Worm (Caenorhabditis elegans) whole organism, L1 larva: ENCODE measurements around the gene mdt-6.

Experiments
- C04F5.9 ChIP-seq: sonication (generic microtip); optimal IDR thresholded peaks from 2 replicates; lab custom pipeline; 2016; ENCODE audit warnings: missing genetic modification characterization, missing compliant biosample characterization
- C16A3.4 ChIP-seq: fragments of 150-350 bp; optimal IDR thresholded peaks from 2 replicates; lab custom pipeline; 2014; ENCODE audit warnings: missing biosample characterization, missing genetic modification characterization
- Y116A8C.19 ChIP-seq: sonication (generic microtip); optimal IDR thresholded peaks from 2 replicates; lab custom pipeline; 2016; ENCODE audit warnings: missing compliant biosample characterization, missing genetic modification characterization, borderline replicate concordance
- aly-2 ChIP-seq: fragments of 150-350 bp; optimal IDR thresholded peaks from 2 replicates; lab custom pipeline; 2014; ENCODE audit warnings: missing biosample characterization, missing genetic modification characterization
- blmp-1 ChIP-seq: fragments of 150-350 bp; optimal IDR thresholded peaks from 2 replicates; lab custom pipeline; 2014; ENCODE audit warnings: missing biosample characterization, missing genetic modification characterization
- ceh-63 ChIP-seq: fragments of 200-800 bp; sonication (Bioruptor generic); optimal IDR thresholded peaks from 2 replicates; lab custom pipeline; 2018; ENCODE audit warnings: mild to moderate bottlenecking, missing genetic modification characterization, missing compliant biosample characterization
- ceh-82 ChIP-seq, 3 experiments: fragments of 150-350 bp in 1 of 3; sonication (generic microtip) in 2 of 3; optimal IDR thresholded peaks; 2 replicates each; lab custom pipeline; 2014 to 2017; ENCODE audit warnings: missing biosample characterization in 3 of 3, missing genetic modification characterization in 3 of 3
- ceh-88 ChIP-seq: fragments of 200-800 bp; sonication (Bioruptor generic); IDR thresholded peaks from 2 replicates; pipeline ENCODE4 v1.3.6; 2022; ENCODE audit warnings: missing genetic modification characterization, missing compliant biosample characterization
- ces-1 ChIP-seq: fragments of 150-350 bp; optimal IDR thresholded peaks from 2 replicates; lab custom pipeline; 2014; ENCODE audit warnings: missing biosample characterization, missing genetic modification reagents, missing genetic modification characterization
- dpl-1 ChIP-seq, 3 experiments: fragments of 150-350 bp in 2 of 3; sonication (generic microtip) in 1 of 3; optimal IDR thresholded peaks; 2 replicates each; lab custom pipeline; 2014 to 2017; ENCODE audit warnings: missing biosample characterization in 3 of 3, missing genetic modification characterization in 3 of 3, missing genetic modification reagents in 3 of 3
- dsc-1 ChIP-seq: sonication (generic microtip); optimal IDR thresholded peaks from 2 replicates; lab custom pipeline; 2016; ENCODE audit warnings: mild to moderate bottlenecking, missing genetic modification characterization, missing compliant biosample characterization
- efl-1 ChIP-seq, 4 experiments: fragments of 150-350 bp; optimal IDR thresholded peaks in 3 of 4; peaks in 1 of 4; 1 replicate in 1 of 4; 2 replicates in 3 of 4; lab custom pipeline; 2014; ENCODE audit warnings: missing biosample characterization in 2 of 4, missing genetic modification characterization in 2 of 4, missing genetic modification reagents in 2 of 4
- egl-13 ChIP-seq: sonication (generic microtip); optimal IDR thresholded peaks from 2 replicates; lab custom pipeline; 2016; ENCODE audit warnings: missing genotype, missing genetic modification reagents, missing genetic modification characterization, missing compliant biosample characterization
- egl-27 ChIP-seq, 2 experiments: fragments of 150-350 bp in 1 of 2; sonication (generic microtip); optimal IDR thresholded peaks; 3 replicates each; lab custom pipeline; 2017 to 2018; ENCODE audit warnings: missing biosample characterization in 2 of 2, missing genetic modification characterization in 2 of 2, missing genetic modification reagents in 2 of 2
- elt-2 ChIP-seq: sonication (generic microtip); optimal IDR thresholded peaks from 2 replicates; lab custom pipeline; 2016; ENCODE audit warnings: missing genetic modification characterization, mild to moderate bottlenecking, inconsistent platforms, missing compliant biosample characterization, missing genetic modification reagents
- ets-5 ChIP-seq: fragments of 200-800 bp; sonication (Bioruptor generic); IDR thresholded peaks from 2 replicates; pipeline ENCODE4 v1.3.6; 2022; ENCODE audit warnings: missing genetic modification characterization, missing compliant biosample characterization
- fkh-10 ChIP-seq: sonication (generic microtip); optimal IDR thresholded peaks from 2 replicates; lab custom pipeline; 2017; ENCODE audit warnings: missing biosample characterization, missing genetic modification reagents, missing genetic modification characterization
- grh-1 ChIP-seq: fragments of 200-800 bp; sonication (Bioruptor generic); IDR thresholded peaks from 2 replicates; pipeline ENCODE4 v1.3.6; 2022; ENCODE audit warnings: missing genetic modification reagents, missing genetic modification characterization, missing compliant biosample characterization
- hpl-2 ChIP-seq: fragments of 150-350 bp; optimal IDR thresholded peaks from 2 replicates; lab custom pipeline; 2014; ENCODE audit warnings: missing biosample characterization, missing genetic modification reagents, missing genetic modification characterization
- jun-1 ChIP-seq: fragments of 150-350 bp; optimal IDR thresholded peaks from 2 replicates; lab custom pipeline; 2014; ENCODE audit warnings: missing biosample characterization, missing genetic modification reagents, missing genetic modification characterization
- lin-13 ChIP-seq: fragments of 150-350 bp; optimal IDR thresholded peaks from 2 replicates; lab custom pipeline; 2014; ENCODE audit warnings: missing biosample characterization, missing genetic modification reagents, missing genetic modification characterization
- lin-14 ChIP-seq: fragments of 200-800 bp; sonication (Bioruptor generic); optimal IDR thresholded peaks from 2 replicates; lab custom pipeline; 2018; ENCODE audit warnings: mild to moderate bottlenecking, missing genetic modification characterization, moderate library complexity, missing compliant biosample characterization
- lin-15B ChIP-seq: fragments of 150-350 bp; sonication (generic microtip); optimal IDR thresholded peaks from 3 replicates; lab custom pipeline; 2014; ENCODE audit warnings: missing biosample characterization, missing genetic modification characterization
- lsy-2 ChIP-seq, 2 experiments: fragments of 150-350 bp; optimal IDR thresholded peaks; 2 replicates each; lab custom pipeline; 2014; ENCODE audit warnings: missing biosample characterization in 2 of 2, missing genetic modification characterization in 2 of 2
- mdl-1 ChIP-seq, 2 experiments: fragments of 150-350 bp; optimal IDR thresholded peaks; 2 replicates each; lab custom pipeline; 2014 to 2017; ENCODE audit warnings: missing biosample characterization in 2 of 2, missing genetic modification characterization in 2 of 2, inconsistent platforms in 1 of 2
- mep-1 ChIP-seq: fragments of 150-350 bp; optimal IDR thresholded peaks from 2 replicates; lab custom pipeline; 2014; ENCODE audit warnings: missing biosample characterization, missing genetic modification characterization
- nhr-11 ChIP-seq: fragments of 150-350 bp; optimal IDR thresholded peaks from 2 replicates; lab custom pipeline; 2014; ENCODE audit warnings: missing biosample characterization, missing genetic modification characterization
- nhr-12 ChIP-seq: sonication (generic microtip); optimal IDR thresholded peaks from 2 replicates; lab custom pipeline; 2017; ENCODE audit warnings: missing biosample characterization, missing genetic modification characterization
- nhr-77 ChIP-seq: fragments of 150-350 bp; optimal IDR thresholded peaks from 2 replicates; lab custom pipeline; 2014; ENCODE audit warnings: missing biosample characterization, missing genetic modification characterization
- nhr-84 ChIP-seq: sonication (generic microtip); optimal IDR thresholded peaks from 2 replicates; lab custom pipeline; 2017; ENCODE audit warnings: missing biosample characterization, missing genetic modification characterization
- nhr-85 ChIP-seq: sonication (generic microtip); peaks from one replicate; lab custom pipeline; 2016; ENCODE audit warnings: missing genetic modification characterization, inconsistent platforms, missing compliant biosample characterization
- nhr-90 ChIP-seq: sonication (generic microtip); optimal IDR thresholded peaks from 2 replicates; lab custom pipeline; 2016; ENCODE audit warnings: mild to moderate bottlenecking, missing genetic modification characterization, missing compliant biosample characterization; ENCODE audit not compliant: poor library complexity
- pax-3 ChIP-seq: fragments of 200-800 bp; sonication (Bioruptor generic); optimal IDR thresholded peaks from 2 replicates; lab custom pipeline; 2018; ENCODE audit warnings: mild to moderate bottlenecking, missing genetic modification characterization, moderate library complexity, missing compliant biosample characterization
- pqm-1 ChIP-seq: sonication (generic microtip); optimal IDR thresholded peaks from 3 replicates; lab custom pipeline; 2017; ENCODE audit warnings: missing biosample characterization, missing genetic modification characterization
- skn-1 ChIP-seq: fragments of 150-350 bp; optimal IDR thresholded peaks from 2 replicates; lab custom pipeline; 2014; ENCODE audit warnings: missing biosample characterization, missing genetic modification characterization
- snpc-4 ChIP-seq: fragments of 150-350 bp; optimal IDR thresholded peaks from 2 replicates; lab custom pipeline; 2014; ENCODE audit warnings: missing biosample characterization, missing genetic modification characterization
- unc-130 ChIP-seq: fragments of 150-350 bp; optimal IDR thresholded peaks from 2 replicates; lab custom pipeline; 2017; ENCODE audit warnings: missing biosample characterization, missing genetic modification characterization, inconsistent platforms
- unc-62 ChIP-seq: fragments of 150-350 bp; optimal IDR thresholded peaks from 2 replicates; lab custom pipeline; 2014; ENCODE audit warnings: missing biosample characterization, missing genetic modification reagents, missing genetic modification characterization
- xbp-1 ChIP-seq: sonication (generic microtip); optimal IDR thresholded peaks from 2 replicates; lab custom pipeline; 2016; ENCODE audit warnings: missing genetic modification characterization, missing compliant biosample characterization
- zag-1 ChIP-seq: fragments of 150-350 bp; optimal IDR thresholded peaks from 2 replicates; lab custom pipeline; 2014; ENCODE audit warnings: missing biosample characterization, missing genetic modification characterization
- zip-4 ChIP-seq: fragments of 200-800 bp; sonication (Bioruptor generic); optimal IDR thresholded peaks from 2 replicates; lab custom pipeline; 2018; ENCODE audit warnings: mild to moderate bottlenecking, missing genetic modification characterization, moderate library complexity, missing compliant biosample characterization
- ztf-11 ChIP-seq, 2 experiments: sonication (generic microtip); optimal IDR thresholded peaks; 2 replicates each; lab custom pipeline; 2016 to 2017; ENCODE audit warnings: missing genetic modification characterization in 2 of 2, missing biosample characterization in 1 of 2, missing compliant biosample characterization in 1 of 2

mdt-6 gene

ce11 chrV:7072309-7072708 is 12.9 kb upstream of the mdt-6 start, which contains the start of gene F27B10.1:
Gene F27B10.1, plus strand, starts transcription at chrV:7072609.
- TF ChIP-seq mep-1 (tag; lab: Kevin White, UChicago) (no peak), nhr-12 (tag; lab: Kevin White, UChicago) (no peak), ceh-82 (tag; optimal IDR thresholded peaks at IDR 0.05; lab: Kevin White, UChicago) (no peak), unc-130 (no peak), lin-14 (GFP tag; lab: Kevin White, UChicago) (peak; percentile 4)

- TF ChIP-seq nhr-90 = no peak
- TF ChIP-seq efl-1 (optimal IDR thresholded peaks at IDR 0.05; lab: Kevin White, UChicago) = no peak
- TF ChIP-seq efl-1 (GFP tag; optimal IDR thresholded peaks at IDR 0.05 in 1 of 2; lab: Kevin White, UChicago) = peak in 1 of 2 experiments; percentile 85
These were observed 10.2 kb upstream of the mdt-6 start for ce11 chrV:7069605-7070004.

- TF ChIP-seq lsy-2 (tag; optimal IDR thresholded peaks at IDR 0.05; lab: Kevin White, UChicago) (no peak), blmp-1 (tag; lab: Kevin White, UChicago) (peak; percentile 82)
- TF ChIP-seq, all 84 proteins: peak for 1
These were observed 9.4 kb upstream of the mdt-6 start for ce11 chrV:7068861-7069260.

ce11 chrV:7065226-7065625 is 5.8 kb upstream of the mdt-6 start, which contains the start of gene Y57E12AR.1:
Gene Y57E12AR.1, minus strand, starts transcription at chrV:7065326.
- TF ChIP-seq zag-1 (tag; lab: Kevin White, UChicago) = no peak
- TF ChIP-seq zip-4 (GFP tag; lab: Kevin White, UChicago) = no peak
- no peak for TF ChIP-seq hpl-2
- no peak for TF ChIP-seq nhr-85 (tag; lab: Kevin White, UChicago)
- TF ChIP-seq mep-1 (tag; lab: Kevin White, UChicago) = no peak
- TF ChIP-seq blmp-1 (tag; lab: Kevin White, UChicago) = no peak
- no peak for TF ChIP-seq nhr-11
- TF ChIP-seq efl-1 (optimal IDR thresholded peaks at IDR 0.05; lab: Kevin White, UChicago) = no peak
- no peak for TF ChIP-seq efl-1 (GFP tag; optimal IDR thresholded peaks at IDR 0.05 in 1 of 2; lab: Kevin White, UChicago)
- TF ChIP-seq nhr-77 (tag; lab: Kevin White, UChicago) = no peak
- no peak for TF ChIP-seq elt-2 (tag; lab: Kevin White, UChicago)
- no peak for TF ChIP-seq egl-13 (tag; lab: Kevin White, UChicago)
- no peak for TF ChIP-seq fkh-10 (GFP tag; lab: Kevin White, UChicago)
- no peak for TF ChIP-seq egl-27 (tag; optimal IDR thresholded peaks at IDR 0.05; lab: Kevin White, UChicago)
- TF ChIP-seq ces-1 (GFP tag; lab: Kevin White, UChicago) = no peak
- TF ChIP-seq ceh-82 (tag; optimal IDR thresholded peaks at IDR 0.05; lab: Kevin White, UChicago) = no peak
- no peak for TF ChIP-seq C16A3.4 (tag; lab: Kevin White, UChicago)
- no peak for TF ChIP-seq ztf-11 (tag; optimal IDR thresholded peaks at IDR 0.05; lab: Kevin White, UChicago)
- no peak for TF ChIP-seq mdl-1 (tag; optimal IDR thresholded peaks at IDR 0.05; lab: Kevin White, UChicago)
- TF ChIP-seq ceh-88 (GFP tag; lab: Robert Waterston, UW) = no peak

ce11 chrV:7062790-7063189 is 3.4 kb upstream of the mdt-6 start, which contains the start of gene tmem-258:
Gene tmem-258, plus strand, starts transcription at chrV:7063174.
- peak; percentile 42 for TF ChIP-seq snpc-4 (tag; lab: Kevin White, UChicago)
- TF ChIP-seq, all 84 proteins: peak for 1; not testable (repeated sequence) for 83

ce11 chrV:7060396-7060795 is 972 bp upstream of the mdt-6 start, which contains the start of the genes Y57E12AL.6 and Y57E12AL.1:
Gene Y57E12AL.6, minus strand, starts transcription at chrV:7060470.
Gene Y57E12AL.1, plus strand, starts transcription at chrV:7060530.
- peak; percentile 75 for TF ChIP-seq lin-13 (GFP tag; lab: Kevin White, UChicago)
- no peak for TF ChIP-seq ceh-63 (GFP tag; lab: Kevin White, UChicago)
- no peak for TF ChIP-seq unc-62 (GFP tag; lab: Kevin White, UChicago)
- peak; percentile 77 to 87 (median 84) for TF ChIP-seq dpl-1 (GFP tag; optimal IDR thresholded peaks at IDR 0.05; lab: Kevin White, UChicago)
- TF ChIP-seq ets-5 (GFP tag; lab: Robert Waterston, UW) = no peak
- TF ChIP-seq jun-1 = peak; percentile 25
- TF ChIP-seq ces-1 (GFP tag; lab: Kevin White, UChicago) = no peak
- TF ChIP-seq zip-4 (GFP tag; lab: Kevin White, UChicago) = no peak
- no peak for TF ChIP-seq pax-3 (tag; lab: Kevin White, UChicago)
- no peak for TF ChIP-seq Y116A8C.19
- TF ChIP-seq skn-1 (tag; lab: Kevin White, UChicago) = peak; percentile 96
- TF ChIP-seq nhr-84 (tag; lab: Kevin White, UChicago) = no peak
- no peak for TF ChIP-seq C04F5.9
- TF ChIP-seq dsc-1 (tag; lab: Kevin White, UChicago) = peak; percentile 73
- TF ChIP-seq egl-13 (tag; lab: Kevin White, UChicago) = peak; percentile 13
- peak; percentile 66 for TF ChIP-seq lin-15B
- peak; percentile 61 for TF ChIP-seq aly-2 (tag; lab: Kevin White, UChicago)
- peak; percentile 84 for TF ChIP-seq grh-1
- no peak for TF ChIP-seq pqm-1
- peak; percentile 87 for TF ChIP-seq xbp-1 (tag; lab: Kevin White, UChicago)
